Fruit fly (Drosophila melanogaster): ENCODE data around the gene CG7714.

- no peak for TF ChIP-seq Blimp-1 (GFP tag; optimal IDR thresholded peaks at IDR 0.05)
- TF ChIP-seq Lpt (GFP tag; optimal IDR thresholded peaks at IDR 0.05) = no peak
- no peak for TF ChIP-seq Sox102F (GFP tag; optimal IDR thresholded peaks at IDR 0.05)
- TF ChIP-seq CG8632 (GFP tag; optimal IDR thresholded peaks at IDR 0.05) = no peak
- TF ChIP-seq fd59A (GFP tag; optimal IDR thresholded peaks at IDR 0.05) = no peak
- TF ChIP-seq cyc (GFP tag; optimal IDR thresholded peaks at IDR 0.05) = no peak
- TF ChIP-seq CG6854 (GFP tag; optimal IDR thresholded peaks at IDR 0.05) = no peak
- TF ChIP-seq pdm3 (GFP tag; optimal IDR thresholded peaks at IDR 0.05) = no peak
- no peak for TF ChIP-seq Sox14 (GFP tag; optimal IDR thresholded peaks at IDR 0.05)
- TF ChIP-seq svp (GFP tag) = peak; percentile 63
- no peak for TF ChIP-seq fkh (GFP tag; optimal IDR thresholded peaks at IDR 0.05)
- no peak for TF ChIP-seq CG7368 (GFP tag; optimal IDR thresholded peaks at IDR 0.05)
- no peak for TF ChIP-seq acj6 (GFP tag; optimal IDR thresholded peaks at IDR 0.05)
- TF ChIP-seq OdsH (GFP tag; optimal IDR thresholded peaks at IDR 0.05) = no peak
Measured at dm6 chr3R:18733580-18733979, 7.3 kb upstream of the CG7714 start.

Measured in whole organism, prepupa.